Worm (Caenorhabditis elegans) whole organism, mixed stage, embryonic: ENCODE results near the gene C01G10.6.
A peak's percentile ranks its signal among the peaks of the same experiment; 100 is the strongest.

Source experiments
- ceh-39 ChIP-seq: fragments of 150-350 bp; optimal IDR thresholded peaks from 2 replicates; lab custom pipeline; 2014; ENCODE audit warnings: missing biosample characterization, missing genetic modification characterization
- ceh-83 ChIP-seq: fragments of 200-800 bp; sonication (Bioruptor generic); optimal IDR thresholded peaks from 2 replicates; lab custom pipeline; 2018; ENCODE audit warnings: mild to moderate bottlenecking, missing genetic modification characterization, missing compliant biosample characterization
- cnd-1 ChIP-seq: fragments of 200-800 bp; sonication (Bioruptor generic); optimal IDR thresholded peaks from 2 replicates; lab custom pipeline; 2018; ENCODE audit warnings: mild to moderate bottlenecking, missing genetic modification characterization, missing compliant biosample characterization
- elt-1 ChIP-seq: sonication (generic microtip); optimal IDR thresholded peaks from 2 replicates; lab custom pipeline; 2017; ENCODE audit warnings: missing genetic modification characterization, mild to moderate bottlenecking, missing compliant biosample characterization, antibody characterized with exemption, moderate library complexity, borderline replicate concordance; ENCODE audit not compliant: insufficient read depth
- elt-3 ChIP-seq: fragments of 150-350 bp; optimal IDR thresholded peaks from 2 replicates; lab custom pipeline; 2014; ENCODE audit warnings: missing biosample characterization, missing genetic modification characterization
- flh-1 ChIP-seq: fragments of 200-800 bp; sonication (Bioruptor generic); optimal IDR thresholded peaks from 2 replicates; lab custom pipeline; 2018; ENCODE audit warnings: mild to moderate bottlenecking, missing genetic modification characterization, moderate library complexity, missing compliant biosample characterization
- hlh-1 ChIP-seq: fragments of 150-350 bp; optimal IDR thresholded peaks from 2 replicates; lab custom pipeline; 2014; ENCODE audit warnings: missing biosample characterization, missing genetic modification reagents, missing genetic modification characterization
- lsy-2 ChIP-seq: fragments of 150-350 bp; optimal IDR thresholded peaks from 2 replicates; lab custom pipeline; 2014; ENCODE audit warnings: missing biosample characterization, missing genetic modification characterization
- mab-5 ChIP-seq: fragments of 150-350 bp; optimal IDR thresholded peaks from 2 replicates; lab custom pipeline; 2014; ENCODE audit warnings: missing biosample characterization, missing genetic modification characterization
- nhr-237 ChIP-seq: fragments of 150-350 bp; optimal IDR thresholded peaks from 2 replicates; lab custom pipeline; 2014; ENCODE audit warnings: missing biosample characterization, missing genetic modification characterization
- nhr-76 ChIP-seq: sonication (generic microtip); optimal IDR thresholded peaks from 2 replicates; lab custom pipeline; 2017; ENCODE audit warnings: missing biosample characterization, missing genetic modification characterization
- pha-4 ChIP-seq: fragments of 150-350 bp; optimal IDR thresholded peaks from 2 replicates; lab custom pipeline; 2018; ENCODE audit warnings: missing biosample characterization, missing genetic modification reagents, missing genetic modification characterization
- snpc-4 ChIP-seq: fragments of 150-350 bp; optimal IDR thresholded peaks from 2 replicates; lab custom pipeline; 2014; ENCODE audit warnings: missing biosample characterization, missing genetic modification characterization
- unc-62 ChIP-seq: fragments of 150-350 bp; optimal IDR thresholded peaks from 2 replicates; lab custom pipeline; 2014; ENCODE audit warnings: missing biosample characterization, missing genetic modification reagents, missing genetic modification characterization

- TF ChIP-seq ceh-39, result no peak
- TF ChIP-seq mab-5 (tag; lab: Kevin White, UChicago), result no peak
- no peak for TF ChIP-seq snpc-4 (tag; lab: Kevin White, UChicago)
- TF ChIP-seq cnd-1, result no peak
- no peak for TF ChIP-seq flh-1
- TF ChIP-seq nhr-237, result no peak
- no peak for TF ChIP-seq pha-4
- TF ChIP-seq hlh-1, result no peak
- TF ChIP-seq lsy-2 (tag; lab: Kevin White, UChicago), result peak; percentile 82
- no peak for TF ChIP-seq ceh-83
- no peak for TF ChIP-seq unc-62 (GFP tag; lab: Kevin White, UChicago)
- no peak for TF ChIP-seq elt-1 (tag; lab: Kevin White, UChicago)
- TF ChIP-seq nhr-76 (tag; lab: Kevin White, UChicago), result no peak
- TF ChIP-seq elt-3 (tag; lab: Kevin White, UChicago), result no peak
These were observed 17.9 kb upstream of the C01G10.6 start for ce11 chrV:15069435-15069985.
